Fruit fly (Drosophila melanogaster) whole organism, embryonic: ENCODE results near the gene Capr.

Experiments
- Awh ChIP-seq: fragments of 200-800 bp; sonication (Bioruptor generic); IDR thresholded peaks from 2 replicates; pipeline ENCODE4, ENCODE4 v1.3.6; 2022; ENCODE audit warnings: missing biosample characterization, missing genetic modification characterization
- BtbVII ChIP-seq: fragments of 200-800 bp; sonication (Bioruptor generic); optimal IDR thresholded peaks from 3 replicates; lab custom pipeline; 2017; ENCODE audit warnings: missing biosample characterization, mild to moderate bottlenecking, missing genetic modification characterization
- CG10321 ChIP-seq: fragments of 200-800 bp; sonication (Bioruptor generic); IDR thresholded peaks from 2 replicates; pipeline ENCODE4 v1.3.6; 2022; ENCODE audit warnings: missing biosample characterization, missing genetic modification characterization
- CG10979 ChIP-seq: fragments of 200-800 bp; sonication (Bioruptor generic); optimal IDR thresholded peaks from 2 replicates; lab custom pipeline; 2018; ENCODE audit warnings: missing biosample characterization, mild to moderate bottlenecking, missing genetic modification characterization, moderate library complexity
- CG12104 ChIP-seq: fragments of 200-800 bp; sonication (Bioruptor generic); optimal IDR thresholded peaks from 3 replicates; lab custom pipeline; 2016; ENCODE audit warnings: missing biosample characterization, missing genetic modification characterization
- CG12236 ChIP-seq: fragments of 200-800 bp; sonication (Bioruptor generic); optimal IDR thresholded peaks from 2 replicates; lab custom pipeline; 2016; ENCODE audit warnings: missing biosample characterization, missing genetic modification characterization
- CG13296 ChIP-seq: fragments of 200-800 bp; sonication (Bioruptor generic); optimal IDR thresholded peaks from 3 replicates; lab custom pipeline; 2018; ENCODE audit warnings: missing biosample characterization, mild to moderate bottlenecking, missing genetic modification characterization
- CG14710 ChIP-seq: fragments of 200-800 bp; sonication (Bioruptor generic); optimal IDR thresholded peaks from 3 replicates; lab custom pipeline; 2019; ENCODE audit warnings: missing biosample characterization, mild to moderate bottlenecking, missing genetic modification characterization, moderate library complexity
- CG14965 ChIP-seq: fragments of 200-800 bp; sonication (Bioruptor generic); optimal IDR thresholded peaks from 2 replicates; lab custom pipeline; 2016; ENCODE audit warnings: missing biosample characterization, missing genetic modification characterization, borderline replicate concordance
- CG15269 ChIP-seq: fragments of 200-800 bp; sonication (Bioruptor generic); optimal IDR thresholded peaks from 2 replicates; lab custom pipeline; 2018; ENCODE audit warnings: missing biosample characterization, mild to moderate bottlenecking, missing genetic modification characterization, moderate library complexity
- CG15514 ChIP-seq: fragments of 200-800 bp; sonication (Bioruptor generic); optimal IDR thresholded peaks from 3 replicates; lab custom pipeline; 2017; ENCODE audit warnings: missing biosample characterization, missing genetic modification characterization, mild to moderate bottlenecking, moderate library complexity, missing genetic modification reagents
- CG15696 ChIP-seq: fragments of 200-800 bp; sonication (Bioruptor generic); optimal IDR thresholded peaks from 2 replicates; lab custom pipeline; 2019; ENCODE audit warnings: missing biosample characterization, mild to moderate bottlenecking, missing genetic modification characterization, moderate library complexity
- CG18011 ChIP-seq: fragments of 200-800 bp; sonication (Bioruptor generic); optimal IDR thresholded peaks from 2 replicates; lab custom pipeline; 2017; ENCODE audit warnings: missing biosample characterization, missing genetic modification characterization, mild to moderate bottlenecking, moderate library complexity, missing genotype
- CG1832 ChIP-seq: fragments of 200-800 bp; sonication (Bioruptor generic); optimal IDR thresholded peaks from 2 replicates; lab custom pipeline; 2017; ENCODE audit warnings: missing biosample characterization, mild to moderate bottlenecking, missing genetic modification characterization, inconsistent platforms
- CG30403 ChIP-seq: fragments of 200-800 bp; sonication (Bioruptor generic); optimal IDR thresholded peaks from 3 replicates; lab custom pipeline; 2016; ENCODE audit warnings: missing biosample characterization, missing genetic modification characterization
- CG3065 ChIP-seq: fragments of 200-800 bp; sonication (Bioruptor generic); optimal IDR thresholded peaks from 2 replicates; lab custom pipeline; 2016; ENCODE audit warnings: missing biosample characterization, missing genetic modification characterization
- CG32532 ChIP-seq: fragments of 200-800 bp; sonication (Bioruptor generic); IDR thresholded peaks from 2 replicates; pipeline ENCODE4 v1.3.6; 2022; ENCODE audit warnings: missing biosample characterization, missing genetic modification characterization
- CG32772 ChIP-seq: fragments of 200-800 bp; sonication (Bioruptor generic); IDR thresholded peaks from 2 replicates; pipeline ENCODE4 v1.3.6; 2022; ENCODE audit warnings: missing biosample characterization, missing genetic modification characterization
- CG3407 ChIP-seq: fragments of 200-800 bp; sonication (Bioruptor generic); optimal IDR thresholded peaks from 2 replicates; lab custom pipeline; 2018; ENCODE audit warnings: missing biosample characterization, mild to moderate bottlenecking, missing genetic modification characterization
- CG4328 ChIP-seq: fragments of 200-800 bp; sonication (Bioruptor generic); optimal IDR thresholded peaks from 3 replicates; lab custom pipeline; 2017; ENCODE audit warnings: missing biosample characterization, missing genetic modification reagents, missing genetic modification characterization
- CG4707 ChIP-seq: fragments of 200-800 bp; sonication (Bioruptor generic); optimal IDR thresholded peaks from 2 replicates; lab custom pipeline; 2018; ENCODE audit warnings: missing biosample characterization, mild to moderate bottlenecking, missing genetic modification characterization, moderate library complexity
- CG5953 ChIP-seq: fragments of 200-800 bp; sonication (Bioruptor generic); IDR thresholded peaks from 2 replicates; pipeline ENCODE4 v1.3.6; 2022; ENCODE audit warnings: missing biosample characterization, missing genetic modification characterization
- CG6791 ChIP-seq: fragments of 200-800 bp; sonication (Bioruptor generic); IDR thresholded peaks from 3 replicates; pipeline ENCODE4 v1.3.6; 2022; ENCODE audit warnings: missing biosample characterization, missing genetic modification characterization; ENCODE audit not compliant: partially characterized antibody
- CG6813 ChIP-seq: fragments of 200-800 bp; sonication (Bioruptor generic); optimal IDR thresholded peaks from 2 replicates; lab custom pipeline; 2017; ENCODE audit warnings: missing biosample characterization, missing genetic modification characterization, mild to moderate bottlenecking, moderate library complexity, missing genetic modification reagents
- CG7987 ChIP-seq: fragments of 200-800 bp; sonication (Bioruptor generic); optimal IDR thresholded peaks from 2 replicates; lab custom pipeline; 2018; ENCODE audit warnings: missing biosample characterization, mild to moderate bottlenecking, missing genetic modification characterization, moderate library complexity
- Deaf1 ChIP-seq: fragments of 200-800 bp; optimal IDR thresholded peaks from 3 replicates; lab custom pipeline; 2019; ENCODE audit warnings: missing biosample characterization, mild to moderate bottlenecking, missing genetic modification characterization, moderate library complexity
- HmgZ ChIP-seq: fragments of 200-800 bp; sonication (Bioruptor generic); optimal IDR thresholded peaks from 2 replicates; lab custom pipeline; 2018; ENCODE audit warnings: missing biosample characterization, mild to moderate bottlenecking, missing genetic modification characterization
- Hr51 ChIP-seq, 2 experiments: fragments of 200-800 bp; sonication (Bioruptor generic); optimal IDR thresholded peaks; 2 replicates in 1 of 2; 3 replicates in 1 of 2; lab custom pipeline; 2016 to 2018; ENCODE audit warnings: missing biosample characterization in 2 of 2, missing genetic modification characterization in 2 of 2, mild to moderate bottlenecking in 1 of 2, moderate library complexity in 1 of 2
- MBD-R2 ChIP-seq: fragments of 200-800 bp; sonication (Bioruptor generic); IDR thresholded peaks from 2 replicates; pipeline ENCODE4 v1.3.6; 2022; ENCODE audit warnings: missing biosample characterization, missing genetic modification characterization
- Oaz ChIP-seq: fragments of 200-800 bp; sonication (Bioruptor generic); IDR thresholded peaks from 2 replicates; pipeline ENCODE4 v1.3.6; 2022; ENCODE audit warnings: missing biosample characterization, missing genetic modification characterization
- Sin3A ChIP-seq: fragments of >200 bp; optimal IDR thresholded peaks from 2 replicates; lab custom pipeline; 2018
- Tbp ChIP-seq: fragments of >200 bp; optimal IDR thresholded peaks from 2 replicates; lab custom pipeline; 2018; ENCODE audit warnings: missing biosample characterization, missing genetic modification characterization
- abd-A ChIP-seq: fragments of 200-800 bp; sonication (Bioruptor generic); optimal IDR thresholded peaks from 3 replicates; lab custom pipeline; 2019; ENCODE audit warnings: missing biosample characterization, mild to moderate bottlenecking, missing genetic modification characterization, moderate library complexity
- ac ChIP-seq: fragments of 200-800 bp; sonication (Bioruptor generic); optimal IDR thresholded peaks from 3 replicates; lab custom pipeline; 2017; ENCODE audit warnings: missing biosample characterization, mild to moderate bottlenecking, missing genetic modification characterization
- ase ChIP-seq: fragments of 200-800 bp; sonication (Bioruptor generic); IDR thresholded peaks from 3 replicates; pipeline ENCODE4 v1.3.6; 2022; ENCODE audit warnings: missing biosample characterization, missing genetic modification characterization
- bbx ChIP-seq: fragments of 200-800 bp; sonication (Bioruptor generic); IDR thresholded peaks from 2 replicates; pipeline ENCODE4 v1.3.6; 2022; ENCODE audit warnings: missing biosample characterization, missing genetic modification characterization; ENCODE audit not compliant: partially characterized antibody
- btn ChIP-seq: fragments of 200-800 bp; sonication (Bioruptor generic); optimal IDR thresholded peaks from 2 replicates; lab custom pipeline; 2016; ENCODE audit warnings: missing biosample characterization, missing genetic modification characterization
- chinmo ChIP-seq: fragments of 200-800 bp; sonication (Bioruptor generic); IDR thresholded peaks from 4 replicates; pipeline ENCODE4 v1.3.6; 2022; ENCODE audit warnings: missing biosample characterization, missing genetic modification characterization; ENCODE audit not compliant: partially characterized antibody
- corto ChIP-seq: fragments of 200-800 bp; sonication (Bioruptor generic); optimal IDR thresholded peaks from 2 replicates; lab custom pipeline; 2016; ENCODE audit warnings: missing biosample characterization, mild to moderate bottlenecking, missing genetic modification characterization, moderate library complexity
- dpn ChIP-seq, 2 experiments: fragments of 200-800 bp; sonication (Bioruptor generic); optimal IDR thresholded peaks; 3 replicates each; lab custom pipeline; 2016; ENCODE audit warnings: missing biosample characterization in 2 of 2, missing genetic modification characterization in 2 of 2
- eyg ChIP-seq: fragments of 200-800 bp; sonication (Bioruptor generic); optimal IDR thresholded peaks from 3 replicates; lab custom pipeline; 2016; ENCODE audit warnings: missing biosample characterization, missing genetic modification characterization
- gsb ChIP-seq: fragments of 200-800 bp; sonication (Bioruptor generic); IDR thresholded peaks from 2 replicates; pipeline ENCODE4 v1.3.6; 2022; ENCODE audit warnings: missing biosample characterization, missing genetic modification characterization
- phol ChIP-seq: fragments of 200-800 bp; sonication (Bioruptor generic); optimal IDR thresholded peaks from 3 replicates; lab custom pipeline; 2018; ENCODE audit warnings: missing biosample characterization, mild to moderate bottlenecking, missing genetic modification characterization, moderate library complexity
- pros ChIP-seq: fragments of 200-800 bp; sonication (Bioruptor generic); optimal IDR thresholded peaks from 3 replicates; lab custom pipeline; 2019; ENCODE audit warnings: missing biosample characterization, mild to moderate bottlenecking, missing genetic modification characterization, moderate library complexity
- ranshi ChIP-seq: fragments of 200-800 bp; sonication (Bioruptor generic); IDR thresholded peaks from 2 replicates; pipeline ENCODE4 v1.3.6; 2022; ENCODE audit warnings: missing biosample characterization, missing genetic modification characterization
- scrt ChIP-seq: fragments of 200-800 bp; sonication (Bioruptor generic); optimal IDR thresholded peaks from 2 replicates; lab custom pipeline; 2018; ENCODE audit warnings: missing biosample characterization, mild to moderate bottlenecking, missing genetic modification characterization, moderate library complexity
- stwl ChIP-seq: fragments of 200-800 bp; sonication (Bioruptor generic); optimal IDR thresholded peaks from 3 replicates; lab custom pipeline; 2018; ENCODE audit warnings: missing biosample characterization, mild to moderate bottlenecking, missing genetic modification characterization, moderate library complexity
- sug ChIP-seq: fragments of 200-800 bp; optimal IDR thresholded peaks from 2 replicates; lab custom pipeline; 2019; ENCODE audit warnings: missing biosample characterization, mild to moderate bottlenecking, missing genetic modification characterization, moderate library complexity
- tup ChIP-seq: fragments of 200-800 bp; sonication (Bioruptor generic); optimal IDR thresholded peaks from 2 replicates; lab custom pipeline; 2016; ENCODE audit warnings: missing biosample characterization, mild to moderate bottlenecking, missing genetic modification characterization, moderate library complexity
- zf30C ChIP-seq: fragments of 200-800 bp; sonication (Bioruptor generic); optimal IDR thresholded peaks from 3 replicates; lab custom pipeline; 2018; ENCODE audit warnings: missing biosample characterization, mild to moderate bottlenecking, missing genetic modification characterization

Gene Capr

dm6 chr3L:18625786-18626185 is 47.3 kb downstream of the Capr start, which contains the start of gene MYPT-75D (continued):
- peak in 1 of 2 experiments; percentile 26 for TF ChIP-seq Hr51 (GFP tag; optimal IDR thresholded peaks at IDR 0.05; lab: Kevin White, UChicago)
- TF ChIP-seq CG12104 (GFP tag; lab: Kevin White, UChicago), result no peak
- peak; percentile 32 for TF ChIP-seq CG7987 (GFP tag; lab: Kevin White, UChicago)
- peak; percentile 35 for TF ChIP-seq CG4707
- TF ChIP-seq dpn (GFP tag; optimal IDR thresholded peaks at IDR 0.05; lab: Kevin White, UChicago), result peak in 1 of 2 experiments; percentile 27
- TF ChIP-seq CG10321 (GFP tag; lab: Robert Waterston, UW), result no peak
- peak; percentile 7 for TF ChIP-seq CG15514
- peak; percentile 41 for TF ChIP-seq sug (tag; lab: Kevin White, UChicago)
- no peak for TF ChIP-seq CG3407
- TF ChIP-seq Deaf1 (tag; lab: Kevin White, UChicago), result peak; percentile 47
- peak; percentile 84 for TF ChIP-seq CG6791 (GFP tag; lab: Robert Waterston, UW)
- no peak for TF ChIP-seq gsb (GFP tag; lab: Robert Waterston, UW)
- peak; percentile 47 for TF ChIP-seq zf30C (GFP tag; lab: Kevin White, UChicago)
- TF ChIP-seq ac (GFP tag; lab: Kevin White, UChicago), result peak; percentile 26
- TF ChIP-seq Tbp (GFP tag; lab: Kevin White, UChicago), result no peak
- TF ChIP-seq btn (GFP tag; lab: Kevin White, UChicago), result no peak
- TF ChIP-seq CG14965, result no peak
- TF ChIP-seq CG4328 (GFP tag; lab: Kevin White, UChicago), result no peak
- peak; percentile 43 for TF ChIP-seq CG13296 (GFP tag; lab: Kevin White, UChicago)
- TF ChIP-seq chinmo (GFP tag; lab: Robert Waterston, UW), result peak; percentile 97
- TF ChIP-seq corto (GFP tag; lab: Kevin White, UChicago), result no peak
- no peak for TF ChIP-seq BtbVII (GFP tag; lab: Kevin White, UChicago)
- no peak; the same call in 1 of the 2 replicates for TF ChIP-seq Awh
- peak; percentile 5; the same call in 1 of the 2 replicates for TF ChIP-seq ranshi (GFP tag; lab: Robert Waterston, UW)
- no peak for TF ChIP-seq CG1832 (GFP tag; lab: Kevin White, UChicago)
- TF ChIP-seq CG18011 (GFP tag; lab: Kevin White, UChicago), result no peak
- peak; percentile 10 for TF ChIP-seq eyg
- peak; percentile 6 for TF ChIP-seq CG10979
- TF ChIP-seq stwl (tag; lab: Kevin White, UChicago), result peak; percentile 89
- TF ChIP-seq phol (tag; lab: Kevin White, UChicago), result peak; percentile 23
- TF ChIP-seq CG15269 (tag; lab: Kevin White, UChicago), result peak; percentile 38
- no peak for TF ChIP-seq tup
- peak; percentile 29; the same call in 1 of the 2 replicates for TF ChIP-seq CG32532 (GFP tag; lab: Robert Waterston, UW)
- peak; percentile 18 for TF ChIP-seq CG32772
- TF ChIP-seq CG12236 (GFP tag; lab: Kevin White, UChicago), result peak; percentile 25
- TF ChIP-seq CG15696 (tag; lab: Kevin White, UChicago), result no peak
- TF ChIP-seq MBD-R2, result peak; percentile 36
- TF ChIP-seq abd-A, result peak; percentile 24
- peak; percentile 27 for TF ChIP-seq CG6813 (GFP tag; lab: Kevin White, UChicago)
- TF ChIP-seq Sin3A (lab: Kevin White, UChicago), result no peak
- no peak for TF ChIP-seq CG5953 (GFP tag; lab: Robert Waterston, UW)
- no peak for TF ChIP-seq CG3065 (GFP tag; lab: Kevin White, UChicago)
- TF ChIP-seq CG14710, result peak; percentile 51
- TF ChIP-seq ase (GFP tag; lab: Robert Waterston, UW), result no peak
- no peak for TF ChIP-seq CG30403 (GFP tag; lab: Kevin White, UChicago)
- TF ChIP-seq HmgZ, result peak; percentile 68
- TF ChIP-seq scrt, result no peak
- TF ChIP-seq bbx (GFP tag; lab: Robert Waterston, UW), result peak; percentile 97
- TF ChIP-seq pros (GFP tag; lab: Kevin White, UChicago), result no peak
- no peak for TF ChIP-seq Oaz (GFP tag; lab: Robert Waterston, UW)
